Fruit fly (Drosophila melanogaster): ENCODE results near the gene D19A.

Gene D19A

DNA sequence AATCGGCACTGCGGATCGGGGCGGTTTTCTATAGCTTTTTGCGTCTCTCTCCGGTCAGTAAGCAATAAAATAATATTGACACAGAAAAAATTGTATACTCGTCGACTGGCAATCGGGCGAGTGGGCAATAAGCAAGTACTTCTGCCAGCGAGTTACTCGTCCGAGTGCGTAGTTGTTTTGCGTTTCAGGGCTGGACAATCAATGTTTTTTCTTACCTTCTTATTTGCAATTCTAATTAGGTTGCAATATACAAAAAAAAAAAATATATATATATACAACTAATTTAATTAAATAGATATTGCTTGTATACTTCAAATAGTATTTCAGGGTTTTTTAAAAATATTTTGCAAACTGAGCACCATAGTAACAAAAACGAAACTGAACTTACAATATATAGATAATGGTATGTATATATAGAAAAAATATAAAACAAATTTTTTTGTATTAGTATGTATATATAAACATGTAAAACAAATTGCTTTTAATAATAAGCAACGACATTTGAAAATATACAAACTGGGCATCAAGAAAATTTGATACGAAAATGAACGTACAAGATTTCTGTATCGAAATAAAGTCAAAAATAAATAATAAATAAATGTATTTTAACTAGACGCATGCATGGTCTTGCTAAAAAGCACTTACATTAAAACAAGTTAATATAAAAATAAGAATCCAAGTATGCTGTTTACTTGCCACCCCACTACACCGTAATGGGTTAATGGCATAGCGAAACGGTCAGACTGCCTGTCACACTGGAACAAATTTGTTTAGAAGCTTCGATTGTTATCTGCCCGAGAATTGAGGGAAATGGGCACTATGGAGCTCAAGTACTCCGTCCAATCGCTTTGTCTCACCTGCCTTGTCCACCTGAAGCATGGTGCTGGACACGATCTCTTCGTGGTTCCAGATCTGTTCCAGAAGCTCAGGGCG, at the start of gene D19A, which contains the start of gene CG7386 (continued):
- peak; percentile 42 for TF ChIP-seq Gug (GFP tag; IDR thresholded peaks at IDR 0.05)
- peak; percentile 56 for TF ChIP-seq CG32006 (GFP tag; optimal IDR thresholded peaks at IDR 0.05)
- TF ChIP-seq ss (GFP tag; optimal IDR thresholded peaks at IDR 0.05), result peak; percentile 17 to 35
- TF ChIP-seq vri (GFP tag; optimal IDR thresholded peaks at IDR 0.05), result no peak
- TF ChIP-seq CG6276 (GFP tag; optimal IDR thresholded peaks at IDR 0.05), result no peak
- TF ChIP-seq CG6854 (GFP tag; optimal IDR thresholded peaks at IDR 0.05), result no peak
- peak; percentile 37 for TF ChIP-seq OdsH (GFP tag; optimal IDR thresholded peaks at IDR 0.05)
- TF ChIP-seq Blimp-1 (GFP tag; optimal IDR thresholded peaks at IDR 0.05), result no peak
- TF ChIP-seq fd85E (GFP tag; optimal IDR thresholded peaks at IDR 0.05), result no peak
- TF ChIP-seq pdm3 (GFP tag; optimal IDR thresholded peaks at IDR 0.05), result peak; percentile 69

DNA sequence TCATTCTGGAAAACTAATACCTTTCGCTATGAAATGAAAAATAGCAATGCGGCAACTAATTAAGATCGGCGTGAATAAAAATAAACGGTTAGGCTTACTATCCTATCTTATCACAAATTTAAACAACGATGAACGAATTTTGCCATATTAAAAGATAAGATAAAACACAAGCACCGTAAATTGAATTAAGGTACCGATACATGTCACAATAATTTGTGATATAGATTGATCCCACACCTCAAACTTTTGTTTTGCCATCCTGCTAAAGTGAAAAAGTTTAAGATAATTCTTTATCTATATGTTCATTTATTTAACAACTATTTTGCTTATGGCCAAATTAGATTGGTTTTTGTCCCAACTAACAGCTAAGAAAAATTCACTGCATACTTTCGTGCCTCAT, 45.1 kb upstream of the D19A start, which contains the start of gene CG42714:
TSS of gene CG42714 (minus strand) at position 22 of the 400 bp plus-strand sequence.
- TF ChIP-seq acj6 (GFP tag; optimal IDR thresholded peaks at IDR 0.05) (no peak), Gug (GFP tag; IDR thresholded peaks at IDR 0.05) (no peak), Sox15 (GFP tag; optimal IDR thresholded peaks at IDR 0.05) (no peak), Blimp-1 (GFP tag; optimal IDR thresholded peaks at IDR 0.05) (no peak), pdm3 (GFP tag; optimal IDR thresholded peaks at IDR 0.05) (no peak), Hr39 (GFP tag; optimal IDR thresholded peaks at IDR 0.05) (no peak), CG3032 (tag; optimal IDR thresholded peaks at IDR 0.05) (no peak), Lpt (GFP tag; optimal IDR thresholded peaks at IDR 0.05) (no peak), CG1621 (tag; optimal IDR thresholded peaks at IDR 0.05) (no peak), CG11762 (GFP tag; optimal IDR thresholded peaks at IDR 0.05; ENCODE audit: insufficient read depth) (no peak), CG34406 (GFP tag; optimal IDR thresholded peaks at IDR 0.05) (no peak), Sox102F (GFP tag; optimal IDR thresholded peaks at IDR 0.05) (no peak), CG32006 (GFP tag; optimal IDR thresholded peaks at IDR 0.05) (no peak), dac (GFP tag; optimal IDR thresholded peaks at IDR 0.05) (no peak), Eip78C (GFP tag) (no peak)

DNA sequence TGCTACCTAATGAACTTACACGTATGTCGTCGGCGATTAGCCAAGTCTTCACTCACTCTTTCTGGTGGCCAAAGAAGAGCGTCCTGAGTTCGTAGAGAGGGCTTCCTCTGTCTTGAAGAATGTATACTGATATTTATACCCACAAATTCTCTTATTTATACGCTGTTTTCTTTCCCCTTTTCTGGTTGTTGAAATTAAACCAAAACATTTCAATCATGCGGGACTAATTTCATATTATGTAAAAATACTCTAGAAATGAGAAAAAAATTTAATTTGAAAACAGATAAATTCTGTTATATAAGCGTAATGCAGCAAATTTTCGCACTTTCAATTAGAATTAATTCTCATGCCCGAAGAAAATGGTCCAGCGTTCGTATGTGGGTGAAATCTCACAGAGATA, 44.4 kb upstream of the D19A start, which contains the start of gene BG642312:
TSS of gene BG642312 (minus strand) at position 101 of the 400 bp plus-strand sequence.
- TF ChIP-seq ss (GFP tag; optimal IDR thresholded peaks at IDR 0.05) (no peak), CG4318 (GFP tag; optimal IDR thresholded peaks at IDR 0.05) (no peak), Sox14 (GFP tag; optimal IDR thresholded peaks at IDR 0.05) (no peak), CG3919 (GFP tag; optimal IDR thresholded peaks at IDR 0.05) (no peak), net (GFP tag; optimal IDR thresholded peaks at IDR 0.05) (no peak), Sox102F (GFP tag; optimal IDR thresholded peaks at IDR 0.05) (no peak), CG11902 (GFP tag; optimal IDR thresholded peaks at IDR 0.05) (no peak), dac (GFP tag; optimal IDR thresholded peaks at IDR 0.05) (no peak), Lpt (GFP tag; optimal IDR thresholded peaks at IDR 0.05) (no peak), dsx (GFP tag; optimal IDR thresholded peaks at IDR 0.05; ENCODE audit: poor library complexity, severe bottlenecking) (no peak), CG3032 (tag; optimal IDR thresholded peaks at IDR 0.05) (no peak), CG6276 (GFP tag; optimal IDR thresholded peaks at IDR 0.05) (no peak), Eip78C (GFP tag) (no peak)

DNA sequence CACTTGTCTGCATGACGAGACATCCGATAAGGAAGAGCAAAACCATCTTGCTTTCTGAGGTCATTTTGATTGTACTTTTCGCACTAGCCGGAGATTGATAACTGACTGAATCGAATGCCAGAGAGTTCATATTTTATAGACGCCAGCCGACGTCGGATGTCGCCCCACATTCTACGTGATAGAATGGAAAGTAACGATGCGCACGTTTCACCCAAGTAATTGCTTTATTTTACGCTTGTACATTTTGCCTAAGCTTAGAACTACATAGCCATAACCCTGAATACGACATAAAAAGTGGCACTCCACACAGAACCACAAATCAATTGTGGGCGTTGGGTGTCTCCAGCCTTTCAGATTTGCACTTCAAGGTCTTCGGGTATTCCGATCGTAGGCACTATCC, 43.3 kb upstream of the D19A start, which contains the start of gene CG13299:
TSS of gene CG13299 (minus strand) at position 101 of the 400 bp plus-strand sequence.
- TF ChIP-seq achi (GFP tag; optimal IDR thresholded peaks at IDR 0.05) (no peak), CG6808 (GFP tag; optimal IDR thresholded peaks at IDR 0.05) (no peak), CG4318 (GFP tag; optimal IDR thresholded peaks at IDR 0.05) (no peak), CG3919 (GFP tag; optimal IDR thresholded peaks at IDR 0.05) (no peak), Ets96B (tag; optimal IDR thresholded peaks at IDR 0.05) (no peak)

DNA sequence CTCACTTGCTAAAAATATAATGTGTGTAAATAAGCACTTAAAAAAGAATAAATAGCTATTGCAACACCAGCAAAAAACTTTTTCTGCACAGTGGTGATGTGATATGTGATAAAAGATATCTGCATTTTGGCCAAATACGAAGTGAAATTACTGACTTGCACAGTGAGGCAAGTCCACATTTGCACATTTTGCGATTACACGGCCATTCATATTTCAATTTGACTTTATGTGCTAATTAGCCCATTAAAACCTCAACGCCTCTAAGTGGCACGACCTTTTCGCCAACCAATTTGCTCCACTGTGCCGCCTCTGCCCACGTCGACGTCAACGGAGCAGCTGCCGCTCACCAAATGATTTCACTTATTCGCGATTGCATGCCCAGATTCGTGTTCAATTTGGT, 31.3 kb upstream of the D19A start, which contains the start of gene CG33946:
TSS of gene CG33946 (plus strand) at position 392 of the 400 bp plus-strand sequence.
- TF ChIP-seq Hr4 (GFP tag; optimal IDR thresholded peaks at IDR 0.05) (peak; percentile 60), CG6276 (GFP tag; optimal IDR thresholded peaks at IDR 0.05) (peak; percentile 40), acj6 (GFP tag; optimal IDR thresholded peaks at IDR 0.05) (peak; percentile 58), CG32006 (GFP tag; optimal IDR thresholded peaks at IDR 0.05) (peak; percentile 74), CG34406 (GFP tag; optimal IDR thresholded peaks at IDR 0.05) (peak; percentile 38), lz (GFP tag; optimal IDR thresholded peaks at IDR 0.05) (peak; percentile 58), spab (GFP tag; optimal IDR thresholded peaks at IDR 0.05) (no peak), CG15336 (GFP tag; IDR thresholded peaks at IDR 0.05) (peak; percentile 76), Eip75B (GFP tag; optimal IDR thresholded peaks at IDR 0.05) (peak; percentile 39), Ets21C (GFP tag; optimal IDR thresholded peaks at IDR 0.05) (peak; percentile 72), CG10631 (GFP tag; optimal IDR thresholded peaks at IDR 0.05) (peak; percentile 49), Sox14 (GFP tag; optimal IDR thresholded peaks at IDR 0.05) (peak; percentile 70), CG8319 (GFP tag; optimal IDR thresholded peaks at IDR 0.05) (peak; percentile 40), CG6792 (GFP tag; optimal IDR thresholded peaks at IDR 0.05) (peak; percentile 39), Lpt (GFP tag; optimal IDR thresholded peaks at IDR 0.05) (peak; percentile 41), Met (GFP tag; optimal IDR thresholded peaks at IDR 0.05) (peak; percentile 70), net (GFP tag; optimal IDR thresholded peaks at IDR 0.05) (peak; percentile 42)

Measured in whole organism, prepupa.